Worm (Caenorhabditis elegans) whole organism, L2 larva: ENCODE data around the gene ZK1098.6.

ENCODE experiments used
- R02D3.7 ChIP-seq: fragments of 150-350 bp; optimal IDR thresholded peaks from 2 replicates; lab custom pipeline; 2014; ENCODE audit warnings: missing biosample characterization, missing genetic modification characterization
- ama-1 ChIP-seq: fragments of 150-350 bp; optimal IDR thresholded peaks from 2 replicates; lab custom pipeline; 2018; ENCODE audit warnings: inconsistent platforms
- blmp-1 ChIP-seq: sonication (generic microtip); optimal IDR thresholded peaks from 2 replicates; lab custom pipeline; 2017; ENCODE audit warnings: missing genetic modification characterization, mild to moderate bottlenecking, missing compliant biosample characterization, antibody characterized with exemption, moderate library complexity; ENCODE audit not compliant: insufficient read depth
- elt-1 ChIP-seq: fragments of 150-350 bp; optimal IDR thresholded peaks from 2 replicates; lab custom pipeline; 2014; ENCODE audit warnings: missing biosample characterization, missing genetic modification characterization
- lin-13 ChIP-seq: fragments of 150-350 bp; optimal IDR thresholded peaks from 2 replicates; lab custom pipeline; 2014; ENCODE audit warnings: missing biosample characterization, missing genetic modification reagents, missing genetic modification characterization
- lin-39 ChIP-seq: fragments of 150-350 bp; optimal IDR thresholded peaks from 2 replicates; lab custom pipeline; 2014; ENCODE audit warnings: missing biosample characterization, missing genetic modification reagents, missing genetic modification characterization
- mdl-1 ChIP-seq, 2 experiments: fragments of 150-350 bp in 1 of 2; sonication (generic microtip) in 1 of 2; optimal IDR thresholded peaks; 2 replicates each; lab custom pipeline; 2017; ENCODE audit warnings: missing biosample characterization in 2 of 2, missing genetic modification characterization in 2 of 2
- nhr-11 ChIP-seq: fragments of 150-350 bp; optimal IDR thresholded peaks from 2 replicates; lab custom pipeline; 2014; ENCODE audit warnings: missing biosample characterization, missing genetic modification characterization
- nhr-237 ChIP-seq: fragments of 150-350 bp; optimal IDR thresholded peaks from 2 replicates; lab custom pipeline; 2014; ENCODE audit warnings: missing biosample characterization, missing genetic modification characterization
- skn-1 ChIP-seq: sonication (generic microtip); optimal IDR thresholded peaks from 2 replicates; lab custom pipeline; 2017; ENCODE audit warnings: missing biosample characterization, missing genetic modification characterization
- snpc-4 ChIP-seq: fragments of 150-350 bp; optimal IDR thresholded peaks from 2 replicates; lab custom pipeline; 2014; ENCODE audit warnings: missing biosample characterization, missing genetic modification characterization
- unc-39 ChIP-seq: fragments of 150-350 bp; optimal IDR thresholded peaks from 2 replicates; lab custom pipeline; 2014; ENCODE audit warnings: missing biosample characterization, missing genetic modification characterization
- ztf-11 ChIP-seq: sonication (generic microtip); optimal IDR thresholded peaks from 2 replicates; lab custom pipeline; 2017; ENCODE audit warnings: missing biosample characterization, missing genetic modification characterization

DNA sequence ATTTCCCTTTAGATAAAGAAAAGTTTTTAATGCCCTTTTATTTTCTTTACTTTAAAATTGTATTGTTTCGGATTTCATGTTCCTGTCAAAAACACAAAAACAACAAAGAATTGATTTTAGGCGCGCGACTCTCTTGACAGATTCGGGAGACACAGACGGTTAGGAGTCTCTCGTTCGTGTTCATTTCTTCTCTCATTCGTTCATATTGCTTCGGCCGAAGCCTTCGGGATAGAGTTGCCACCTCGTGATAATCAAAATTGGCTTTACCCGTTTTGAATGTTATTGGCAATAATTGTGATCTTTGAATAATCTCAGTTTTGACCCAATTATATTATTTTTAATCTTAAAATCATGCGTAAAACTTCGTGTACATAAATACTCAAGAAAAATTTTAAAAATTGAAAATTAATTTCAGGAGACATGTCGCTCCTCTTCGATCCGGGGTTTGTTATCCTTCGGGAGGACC is 15.9 kb upstream of the ZK1098.6 start, which contains the start of gene F55H2.5:
- TF ChIP-seq skn-1 (no peak), ama-1 (lab: Kevin White, UChicago) (no peak), lin-39 (tag; lab: Kevin White, UChicago) (no peak), snpc-4 (tag; lab: Kevin White, UChicago) (no peak), blmp-1 (tag; lab: Kevin White, UChicago) (no peak), nhr-237 (tag; lab: Kevin White, UChicago) (no peak), R02D3.7 (no peak), mdl-1 (tag; optimal IDR thresholded peaks at IDR 0.05; lab: Kevin White, UChicago) (no peak), ztf-11 (no peak), unc-39 (no peak), lin-13 (no peak), elt-1 (tag; lab: Kevin White, UChicago) (no peak), nhr-11 (no peak)
